Fruit fly (Drosophila melanogaster): ENCODE results near the gene Srp19.

Srp19 gene

dm6 chr3L:7314133-7314532 lies 33.7 kb downstream of the Srp19 start:
- TF ChIP-seq noc (tag; optimal IDR thresholded peaks at IDR 0.05), result no peak

- TF ChIP-seq noc (tag; optimal IDR thresholded peaks at IDR 0.05), result no peak
Measured at dm6 chr3L:7313559-7314132, 34.2 kb downstream of the Srp19 start.

DNA sequence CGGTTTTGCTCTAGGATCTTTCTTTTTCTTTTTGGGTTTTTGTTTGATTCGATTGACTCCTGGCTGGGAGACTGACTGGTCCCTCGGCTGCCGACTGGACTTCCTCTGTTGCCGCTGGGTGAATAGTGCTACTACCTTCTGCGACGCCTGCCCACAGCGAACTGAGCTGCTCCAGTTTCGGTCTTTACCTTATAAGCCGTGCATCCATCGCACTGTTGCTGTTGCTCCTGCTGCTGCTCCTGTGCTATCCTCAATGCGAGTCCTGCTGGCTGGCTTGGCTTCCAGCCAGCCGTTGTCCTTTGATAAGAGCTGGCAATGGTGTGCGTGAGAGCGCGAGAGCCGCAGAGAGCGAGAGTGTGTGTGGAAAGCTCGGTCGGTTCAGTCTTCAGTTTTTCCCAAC lies 35.1 kb downstream of the Srp19 start, which contains the start of gene unc-13-4A:
TSS of gene unc-13-4A (minus strand) at position 143 of the 400 bp plus-strand sequence.
- TF ChIP-seq noc (tag; optimal IDR thresholded peaks at IDR 0.05), result no peak

DNA sequence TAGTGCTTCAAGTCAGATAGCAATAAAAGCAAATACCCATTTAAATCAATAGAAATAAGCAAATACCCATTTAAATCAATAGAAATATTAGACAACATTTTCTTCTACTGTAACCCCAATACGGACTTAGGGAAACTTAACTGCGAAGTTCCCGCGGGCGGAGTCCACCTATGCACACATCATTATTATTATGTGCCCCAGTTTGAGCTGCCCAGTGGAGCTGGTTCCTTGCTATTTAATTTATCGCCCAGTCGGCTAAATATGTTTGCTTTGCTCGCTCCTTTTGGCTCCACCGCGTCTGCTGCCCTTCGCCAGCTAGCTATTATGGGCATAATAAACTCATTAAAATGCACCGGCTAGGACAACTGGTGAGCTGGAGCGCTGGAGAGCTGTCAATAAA lies 47.2 kb downstream of the Srp19 start:
- TF ChIP-seq noc (tag; optimal IDR thresholded peaks at IDR 0.05), result no peak
